Worm (Caenorhabditis elegans): ENCODE measurements around the gene acs-1.

acs-1 gene

ce11 chrV:6549148-6549547 is 24.4 kb downstream of the acs-1 start, which contains the start of gene K04A8.20:
K04A8.20 (plus strand) TSS chrV:6549448.
- TF ChIP-seq tbx-9 (tag; optimal IDR thresholded peaks at IDR 0.05; ENCODE audit: borderline replicate concordance) (no peak), ceh-27 (GFP tag; optimal IDR thresholded peaks at IDR 0.05) (no peak), hlh-26 (GFP tag; conservative IDR thresholded peaks at IDR 0.05) (no peak), F22D6.2 (tag; optimal IDR thresholded peaks at IDR 0.05) (no peak), Y67H2A.10 (GFP tag; conservative IDR thresholded peaks at IDR 0.05) (no peak), snpc-1.3 (tag; optimal IDR thresholded peaks at IDR 0.05; ENCODE audit: insufficient read depth) (no peak), sptf-2 (GFP tag; optimal IDR thresholded peaks at IDR 0.05) (no peak), F37B4.10 (GFP tag; IDR thresholded peaks at IDR 0.05) (no peak), ceh-79 (tag; optimal IDR thresholded peaks at IDR 0.05) (no peak), mxl-1 (tag; optimal IDR thresholded peaks at IDR 0.05) (no peak), gei-17 (GFP tag; optimal IDR thresholded peaks at IDR 0.05) (no peak), K11D2.4 (GFP tag; IDR thresholded peaks at IDR 0.05) (no peak), ceh-91 (GFP tag; IDR thresholded peaks at IDR 0.05) (no peak), lin-26 (GFP tag; IDR thresholded peaks at IDR 0.05) (no peak), sea-2 (GFP tag; IDR thresholded peaks at IDR 0.05) (no peak), atf-7 (tag; optimal IDR thresholded peaks at IDR 0.05) (no peak)

- TF ChIP-seq rpc-1 (optimal IDR thresholded peaks at IDR 0.05) (no peak), rpc-1 (tag; optimal IDR thresholded peaks at IDR 0.05) (no peak), lsy-27 (tag; optimal IDR thresholded peaks at IDR 0.05; ENCODE audit: borderline replicate concordance, insufficient read depth) (no peak), rec-8 (tag; optimal IDR thresholded peaks at IDR 0.05) (no peak), F39B2.1 (GFP tag; IDR thresholded peaks at IDR 0.05) (no peak), nfya-1 (tag; optimal IDR thresholded peaks at IDR 0.05; ENCODE audit: borderline replicate concordance, insufficient read depth) (no peak), ceh-79 (tag; optimal IDR thresholded peaks at IDR 0.05) (no peak), snpc-1.1 (tag; optimal IDR thresholded peaks at IDR 0.05; ENCODE audit: insufficient read depth) (no peak), sea-2 (GFP tag; IDR thresholded peaks at IDR 0.05) (no peak), dpl-1 (GFP tag; optimal IDR thresholded peaks at IDR 0.05) (no peak), die-1 (tag; optimal IDR thresholded peaks at IDR 0.05) (no peak), ccch-3 (GFP tag; optimal IDR thresholded peaks at IDR 0.05) (no peak), lin-40 (tag; optimal IDR thresholded peaks at IDR 0.05) (no peak)
Observed at ce11 chrV:6549871-6550270, 25.1 kb downstream of the acs-1 start, which contains the start of gene lipl-4. lipl-4 (plus strand) TSS chrV:6550171.

- TF ChIP-seq lin-35 (GFP tag; optimal IDR thresholded peaks at IDR 0.05) (no peak), Y95B8A.8 (GFP tag; IDR thresholded peaks at IDR 0.05) (no peak), tbx-9 (tag; optimal IDR thresholded peaks at IDR 0.05; ENCODE audit: borderline replicate concordance) (no peak), F57C9.4 (tag; optimal IDR thresholded peaks at IDR 0.05) (no peak), F23B12.7 (tag; optimal IDR thresholded peaks at IDR 0.05; ENCODE audit: insufficient read depth) (peak; percentile 87), nhr-120 (GFP tag; IDR thresholded peaks at IDR 0.05) (no peak), F33H1.4 (GFP tag; IDR thresholded peaks at IDR 0.05) (0 out of 2 replicates have a peak, but pooled peaks have one; percentile 8), sea-2 (GFP tag; IDR thresholded peaks at IDR 0.05) (no peak), ceh-40 (GFP tag; IDR thresholded peaks at IDR 0.05) (peak; percentile 57; the same call in 1 of the 2 replicates), nhr-80 (tag; optimal IDR thresholded peaks at IDR 0.05) (peak; percentile 24), sdz-38 (tag; optimal IDR thresholded peaks at IDR 0.05) (no peak), dpff-1 (tag; optimal IDR thresholded peaks at IDR 0.05) (no peak), pha-4 (tag; optimal IDR thresholded peaks at IDR 0.05) (no peak), pbrm-1 (GFP tag; IDR thresholded peaks at IDR 0.05) (peak; percentile 52; the same call in 1 of the 2 replicates), lin-54 (GFP tag; optimal IDR thresholded peaks at IDR 0.05) (peak; percentile 51), Y56A3A.18 (GFP tag; IDR thresholded peaks at IDR 0.05) (peak; percentile 77), mes-4 (tag; optimal IDR thresholded peaks at IDR 0.05) (peak; percentile 18), hlh-26 (GFP tag; conservative IDR thresholded peaks at IDR 0.05) (no peak), let-607 (tag; optimal IDR thresholded peaks at IDR 0.05) (peak in 1 of 2 experiments; percentile 42), B0261.1 (tag; optimal IDR thresholded peaks at IDR 0.05) (peak; percentile 73), snpc-3.4 (tag; optimal IDR thresholded peaks at IDR 0.05) (peak; percentile 32)
Observed at ce11 chrV:6551707-6552390, 27.1 kb downstream of the acs-1 start, which contains the start of gene twk-10. twk-10 (plus strand) TSS chrV:6552340.

Measured in whole organism, young adult.